Fruit fly (Drosophila melanogaster) whole organism, wandering third instar larva: ENCODE measurements around the gene CG2260.

ENCODE experiments used
- Abd-B ChIP-seq: fragments of >200 bp; optimal IDR thresholded peaks from 2 replicates; lab custom pipeline; 2017; ENCODE audit warnings: missing biosample characterization, missing genetic modification characterization
- CG32264 ChIP-seq: fragments of 200-800 bp; sonication (Bioruptor generic); optimal IDR thresholded peaks from 2 replicates; lab custom pipeline; 2016; ENCODE audit warnings: missing biosample characterization, missing genetic modification characterization
- CG9705 ChIP-seq: fragments of 200-800 bp; sonication (Bioruptor generic); optimal IDR thresholded peaks from 2 replicates; lab custom pipeline; 2018; ENCODE audit warnings: missing biosample characterization, mild to moderate bottlenecking, missing genetic modification characterization
- CrebA ChIP-seq: fragments of 200-800 bp; sonication (Bioruptor generic); optimal IDR thresholded peaks from 2 replicates; lab custom pipeline; 2016; ENCODE audit warnings: missing biosample characterization, mild to moderate bottlenecking, missing genetic modification characterization, borderline replicate concordance
- Dfd ChIP-seq: fragments of >200 bp; optimal IDR thresholded peaks from 2 replicates; lab custom pipeline; 2017; ENCODE audit warnings: missing biosample characterization, missing genetic modification characterization
- Dif ChIP-seq: fragments of 200-275, 200-300 bp; sonication (Bioruptor generic); optimal IDR thresholded peaks from 2 replicates; lab custom pipeline; 2018; ENCODE audit warnings: missing biosample characterization, missing genetic modification characterization; ENCODE audit not compliant: partially characterized antibody
- GATAd ChIP-seq: sonication (Bioruptor generic); optimal IDR thresholded peaks from 2 replicates; lab custom pipeline; 2016; ENCODE audit warnings: missing biosample characterization, missing genetic modification characterization
- HLH106 ChIP-seq: fragments of 200-800 bp; optimal IDR thresholded peaks from 3 replicates; lab custom pipeline; 2019; ENCODE audit warnings: missing biosample characterization, mild to moderate bottlenecking, missing genetic modification characterization, moderate library complexity
- Hnf4 ChIP-seq: fragments of 200-800 bp; sonication (Bioruptor generic); optimal IDR thresholded peaks from 2 replicates; lab custom pipeline; 2016; ENCODE audit warnings: missing biosample characterization, mild to moderate bottlenecking, missing genetic modification characterization
- Hr78 ChIP-seq: fragments of >200 bp; optimal IDR thresholded peaks from 2 replicates; lab custom pipeline; 2017; ENCODE audit warnings: missing biosample characterization, missing genetic modification characterization
- Hr83 ChIP-seq: fragments of 200-300 bp; sonication (Bioruptor generic); optimal IDR thresholded peaks from 2 replicates; lab custom pipeline; 2016; ENCODE audit warnings: missing biosample characterization, mild to moderate bottlenecking, missing genetic modification characterization, moderate library complexity; ENCODE audit not compliant: poor library complexity, severe bottlenecking
- Jra ChIP-seq: sonication (Bioruptor generic); optimal IDR thresholded peaks from 2 replicates; lab custom pipeline; 2016; ENCODE audit warnings: missing biosample characterization, missing genetic modification characterization
- Mio ChIP-seq: sonication (Bioruptor generic); optimal IDR thresholded peaks from 2 replicates; lab custom pipeline; 2016; ENCODE audit warnings: missing biosample characterization, missing genetic modification characterization
- Myc ChIP-seq: fragments of >200 bp; optimal IDR thresholded peaks from 2 replicates; lab custom pipeline; 2017
- N ChIP-seq: fragments of >200 bp; optimal IDR thresholded peaks from 2 replicates; lab custom pipeline; 2018; ENCODE audit warnings: missing biosample characterization, missing external identifiers, missing genetic modification characterization
- OdsH ChIP-seq: fragments of 200-800 bp; sonication (Bioruptor generic); optimal IDR thresholded peaks from 2 replicates; lab custom pipeline; 2016; ENCODE audit warnings: missing biosample characterization, mild to moderate bottlenecking, missing genetic modification characterization
- Rel ChIP-seq, 2 experiments: fragments of 200-800 bp; sonication (Bioruptor generic) in 1 of 2; optimal IDR thresholded peaks; 2 replicates in 1 of 2; 3 replicates in 1 of 2; lab custom pipeline; 2016 to 2019; ENCODE audit warnings: mild to moderate bottlenecking in 2 of 2, missing biosample characterization in 2 of 2, missing genetic modification characterization in 2 of 2, moderate library complexity in 1 of 2
- Sp1 ChIP-seq: fragments of 200-800 bp; sonication (Bioruptor generic); optimal IDR thresholded peaks from 3 replicates; lab custom pipeline; 2019; ENCODE audit warnings: missing biosample characterization, mild to moderate bottlenecking, missing genetic modification characterization, moderate library complexity
- Vsx2 ChIP-seq: fragments of 200-300, 225-300 bp; sonication (Bioruptor generic); optimal IDR thresholded peaks from 2 replicates; lab custom pipeline; 2018; ENCODE audit warnings: missing biosample characterization, missing genetic modification characterization; ENCODE audit not compliant: partially characterized antibody
- br ChIP-seq: fragments of 200-800 bp; sonication (Bioruptor generic); optimal IDR thresholded peaks from 2 replicates; lab custom pipeline; 2016; ENCODE audit warnings: missing biosample characterization, missing genetic modification characterization
- brk ChIP-seq: fragments of 200-800 bp; sonication (Bioruptor generic); optimal IDR thresholded peaks from 2 replicates; lab custom pipeline; 2016; ENCODE audit warnings: missing biosample characterization, mild to moderate bottlenecking, missing genetic modification characterization
- dl ChIP-seq, 2 experiments: fragments of 175-275, 200-275 bp in 1 of 2; fragments of 200-275 bp in 1 of 2; sonication (Bioruptor generic); optimal IDR thresholded peaks; lab custom pipeline; 2018; ENCODE audit warnings: mild to moderate bottlenecking in 2 of 2, missing biosample characterization in 2 of 2, missing genetic modification characterization in 2 of 2, moderate library complexity in 2 of 2; ENCODE audit not compliant: partially characterized antibody in 2 of 2, insufficient read depth in 1 of 2
- dmrt93B ChIP-seq: fragments of 200-800 bp; sonication (Bioruptor generic); optimal IDR thresholded peaks from 2 replicates; lab custom pipeline; 2018; ENCODE audit warnings: missing biosample characterization, mild to moderate bottlenecking, missing genetic modification characterization
- dsf ChIP-seq: sonication (Bioruptor generic); optimal IDR thresholded peaks from 2 replicates; lab custom pipeline; 2016; ENCODE audit warnings: missing biosample characterization, missing genetic modification characterization, borderline replicate concordance
- ey ChIP-seq: fragments of 200-800 bp; sonication (Bioruptor generic); optimal IDR thresholded peaks from 2 replicates; lab custom pipeline; 2016; ENCODE audit warnings: missing biosample characterization, missing genetic modification characterization
- foxo ChIP-seq, 2 experiments: fragments of 200-800 bp; sonication (Bioruptor generic); optimal IDR thresholded peaks; 2 replicates in 1 of 2; 3 replicates in 1 of 2; lab custom pipeline; 2016 to 2017; ENCODE audit warnings: missing biosample characterization in 2 of 2, missing genetic modification characterization in 2 of 2
- fru ChIP-seq: fragments of 200-800 bp; sonication (Bioruptor generic); optimal IDR thresholded peaks from 3 replicates; lab custom pipeline; 2016; ENCODE audit warnings: missing biosample characterization, mild to moderate bottlenecking, missing genetic modification characterization
- h ChIP-seq: fragments of 200-800 bp; sonication (Bioruptor generic); optimal IDR thresholded peaks from 3 replicates; lab custom pipeline; 2016; ENCODE audit warnings: missing biosample characterization, mild to moderate bottlenecking, missing genetic modification characterization
- jim ChIP-seq: fragments of 175-275, 200-325 bp; sonication (Bioruptor generic); optimal IDR thresholded peaks from 2 replicates; lab custom pipeline; 2016; ENCODE audit warnings: missing biosample characterization, mild to moderate bottlenecking, missing genetic modification characterization
- lola ChIP-seq: fragments of >200 bp; optimal IDR thresholded peaks from 2 replicates; lab custom pipeline; 2017; ENCODE audit warnings: missing biosample characterization, missing genetic modification characterization
- pan ChIP-seq: fragments of >200 bp; optimal IDR thresholded peaks from 2 replicates; lab custom pipeline; 2017
- psq ChIP-seq: fragments of 200-800 bp; sonication (Bioruptor generic); optimal IDR thresholded peaks from 3 replicates; lab custom pipeline; 2017; ENCODE audit warnings: missing biosample characterization, mild to moderate bottlenecking, missing genetic modification characterization, moderate library complexity
- rgr ChIP-seq: fragments of 200-800 bp; sonication (Bioruptor generic); optimal IDR thresholded peaks from 3 replicates; lab custom pipeline; 2016; ENCODE audit warnings: missing biosample characterization, mild to moderate bottlenecking, missing genetic modification characterization
- sage ChIP-seq: fragments of 200-800 bp; sonication (Bioruptor generic); optimal IDR thresholded peaks from 2 replicates; lab custom pipeline; 2016; ENCODE audit warnings: missing biosample characterization, mild to moderate bottlenecking, missing genetic modification characterization
- sv ChIP-seq: fragments of 200-800 bp; sonication (Bioruptor generic); optimal IDR thresholded peaks from 3 replicates; lab custom pipeline; 2016; ENCODE audit warnings: missing biosample characterization, missing genetic modification characterization
- tai ChIP-seq: sonication (Bioruptor generic); optimal IDR thresholded peaks from 2 replicates; lab custom pipeline; 2016; ENCODE audit warnings: missing biosample characterization, missing genetic modification characterization
- usp ChIP-seq: fragments of >200 bp; optimal IDR thresholded peaks from 2 replicates; lab custom pipeline; 2017; ENCODE audit warnings: missing biosample characterization, missing genetic modification characterization
- woc ChIP-seq: sonication (Bioruptor generic); optimal IDR thresholded peaks from 2 replicates; lab custom pipeline; 2016; ENCODE audit warnings: missing biosample characterization, mild to moderate bottlenecking, missing genetic modification characterization

Gene CG2260

DNA sequence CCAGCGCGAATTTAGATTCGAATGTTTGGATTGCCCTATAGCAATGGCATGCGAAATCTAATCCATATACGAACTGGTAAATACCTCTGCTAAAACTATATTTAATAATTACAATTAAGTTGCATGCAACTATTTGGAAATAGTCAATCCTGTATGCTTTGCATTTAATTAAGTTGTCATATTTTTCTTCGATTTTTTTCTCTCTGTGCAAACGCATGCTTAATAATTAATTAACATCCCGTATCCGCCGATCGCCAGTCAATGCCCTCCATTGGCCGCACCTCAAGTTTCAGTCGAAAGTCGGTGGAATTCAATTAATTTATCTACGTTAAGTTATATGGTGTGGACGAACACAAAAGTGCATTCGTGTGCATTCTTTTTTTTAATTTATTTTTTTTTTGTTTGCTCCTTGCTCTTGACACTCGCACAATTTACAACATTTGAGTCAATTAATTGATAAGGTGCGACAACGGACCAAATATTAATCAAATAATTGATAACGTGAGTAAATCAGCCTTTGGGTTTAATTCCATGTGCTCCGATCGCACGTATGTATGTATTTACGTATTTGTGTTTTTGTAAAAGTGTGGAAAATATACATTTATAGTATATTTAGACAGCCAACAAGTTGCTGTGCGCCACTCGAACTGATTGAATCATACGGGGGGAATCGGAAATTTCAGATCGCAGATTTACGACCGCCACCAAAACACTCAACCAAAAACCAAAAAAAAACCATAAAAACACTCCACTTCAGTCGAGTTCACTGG lies 14.5 kb downstream of the CG2260 start:
- TF ChIP-seq Rel (GFP tag; optimal IDR thresholded peaks at IDR 0.05; lab: Kevin White, UChicago) = no peak
- peak; percentile 61 for TF ChIP-seq Rel (tag; optimal IDR thresholded peaks at IDR 0.05; lab: Kevin White, UChicago)
- TF ChIP-seq fru (GFP tag; lab: Kevin White, UChicago) = peak; percentile 23
- peak; percentile 12 for TF ChIP-seq h
- TF ChIP-seq CrebA (GFP tag; lab: Kevin White, UChicago) = no peak

dm6 chrX:8101479-8102198 lies 19.3 kb downstream of the CG2260 start, which contains the start of gene CG2258:
TSS of gene CG2258 (minus strand) at chrX:8102095.
- TF ChIP-seq Abd-B (GFP tag; lab: Kevin White, UChicago) (no peak), woc (peak; percentile 69), Hnf4 (GFP tag; lab: Kevin White, UChicago) (peak; percentile 72), h (peak; percentile 83), Vsx2 (GFP tag; lab: Kevin White, UChicago) (no peak), Mio (GFP tag; lab: Kevin White, UChicago) (no peak), Rel (GFP tag; optimal IDR thresholded peaks at IDR 0.05; lab: Kevin White, UChicago) (no peak), Rel (tag; optimal IDR thresholded peaks at IDR 0.05; lab: Kevin White, UChicago) (peak; percentile 39), Sp1 (GFP tag; lab: Kevin White, UChicago) (peak; percentile 75), fru (GFP tag; lab: Kevin White, UChicago) (peak; percentile 59), N (GFP tag; lab: Kevin White, UChicago) (no peak), Jra (GFP tag; lab: Kevin White, UChicago) (peak; percentile 37), OdsH (GFP tag; lab: Kevin White, UChicago) (peak; percentile 74), br (GFP tag; lab: Kevin White, UChicago) (peak; percentile 71), GATAd (no peak), CG9705 (GFP tag; lab: Kevin White, UChicago) (peak; percentile 53), HLH106 (tag; lab: Kevin White, UChicago) (peak; percentile 73), psq (peak; percentile 65), ey (peak; percentile 61), pan (lab: Kevin White, UChicago) (no peak), Dif (GFP tag; lab: Kevin White, UChicago) (no peak), dsf (GFP tag; lab: Kevin White, UChicago) (no peak), Myc (no peak), Hr83 (GFP tag; lab: Kevin White, UChicago) (no peak), CG32264 (GFP tag; lab: Kevin White, UChicago) (peak; percentile 17), foxo (GFP tag; optimal IDR thresholded peaks at IDR 0.05; lab: Kevin White, UChicago) (peak in 1 of 2 experiments; percentile 65), lola (no peak), jim (GFP tag; lab: Kevin White, UChicago) (no peak), usp (GFP tag; lab: Kevin White, UChicago) (no peak), tai (GFP tag; lab: Kevin White, UChicago) (no peak), brk (no peak), sage (peak; percentile 39), dmrt93B (GFP tag; lab: Kevin White, UChicago) (peak; percentile 46), Hr78 (no peak), rgr (GFP tag; lab: Kevin White, UChicago) (peak; percentile 84), CrebA (GFP tag; lab: Kevin White, UChicago) (no peak), sv (no peak), dl (GFP tag; optimal IDR thresholded peaks at IDR 0.05; lab: Kevin White, UChicago; ENCODE audit: insufficient read depth in 1 of 2, partially characterized antibody in 2 of 2) (no peak), Dfd (GFP tag; lab: Kevin White, UChicago) (no peak)
